Fruit fly (Drosophila melanogaster) Kc167 (cell line): ENCODE data around the gene wus.

Experiments used
- Myc ChIP-seq: fragments of >200 bp; optimal IDR thresholded peaks from 2 replicates; lab custom pipeline; 2017; ENCODE audit warnings: missing external identifiers
- Sin3A ChIP-seq: fragments of >200 bp; optimal IDR thresholded peaks from 2 replicates; lab custom pipeline; 2018; ENCODE audit warnings: missing external identifiers
- h ChIP-seq: fragments of >200 bp; optimal IDR thresholded peaks from 3 replicates; lab custom pipeline; 2018; ENCODE audit warnings: missing external identifiers
- insv ChIP-seq: fragments of >200 bp; optimal IDR thresholded peaks from 3 replicates; lab custom pipeline; 2018; ENCODE audit warnings: missing external identifiers
- psq ChIP-seq: fragments of >200 bp; optimal IDR thresholded peaks from 2 replicates; lab custom pipeline; 2017; ENCODE audit warnings: missing external identifiers
- ttk ChIP-seq: sonication (Bioruptor generic); optimal IDR thresholded peaks from 2 replicates; lab custom pipeline; 2017; ENCODE audit warnings: missing external identifiers

The wus gene

dm6 chrX:16934430-16934829 lies 6.2 kb downstream of the wus start:
- TF ChIP-seq ttk, result no peak
- TF ChIP-seq psq (lab: Kevin White, UChicago), result no peak
- TF ChIP-seq insv, result no peak
- no peak for TF ChIP-seq Sin3A (lab: Kevin White, UChicago)
- TF ChIP-seq Myc (lab: Kevin White, UChicago), result no peak
- TF ChIP-seq h, result no peak

- TF ChIP-seq psq (lab: Kevin White, UChicago) (no peak), h (no peak), ttk (no peak)
Observed at dm6 chrX:16932820-16933386, 7.8 kb downstream of the wus start.

dm6 chrX:16931994-16932819 lies 8.5 kb downstream of the wus start:
- TF ChIP-seq h (no peak), Sin3A (lab: Kevin White, UChicago) (no peak), ttk (no peak), psq (lab: Kevin White, UChicago) (no peak), Myc (lab: Kevin White, UChicago) (no peak), insv (no peak)

- TF ChIP-seq insv (no peak), Myc (lab: Kevin White, UChicago) (no peak), h (no peak), psq (lab: Kevin White, UChicago) (no peak), ttk (no peak), Sin3A (lab: Kevin White, UChicago) (no peak)
Observed at dm6 chrX:16930465-16931286, 10.0 kb downstream of the wus start.

- TF ChIP-seq h (no peak), Sin3A (lab: Kevin White, UChicago) (no peak), Myc (lab: Kevin White, UChicago) (no peak), insv (no peak), psq (lab: Kevin White, UChicago) (no peak), ttk (no peak)
Observed at dm6 chrX:16926726-16927125, 13.9 kb downstream of the wus start.

DNA sequence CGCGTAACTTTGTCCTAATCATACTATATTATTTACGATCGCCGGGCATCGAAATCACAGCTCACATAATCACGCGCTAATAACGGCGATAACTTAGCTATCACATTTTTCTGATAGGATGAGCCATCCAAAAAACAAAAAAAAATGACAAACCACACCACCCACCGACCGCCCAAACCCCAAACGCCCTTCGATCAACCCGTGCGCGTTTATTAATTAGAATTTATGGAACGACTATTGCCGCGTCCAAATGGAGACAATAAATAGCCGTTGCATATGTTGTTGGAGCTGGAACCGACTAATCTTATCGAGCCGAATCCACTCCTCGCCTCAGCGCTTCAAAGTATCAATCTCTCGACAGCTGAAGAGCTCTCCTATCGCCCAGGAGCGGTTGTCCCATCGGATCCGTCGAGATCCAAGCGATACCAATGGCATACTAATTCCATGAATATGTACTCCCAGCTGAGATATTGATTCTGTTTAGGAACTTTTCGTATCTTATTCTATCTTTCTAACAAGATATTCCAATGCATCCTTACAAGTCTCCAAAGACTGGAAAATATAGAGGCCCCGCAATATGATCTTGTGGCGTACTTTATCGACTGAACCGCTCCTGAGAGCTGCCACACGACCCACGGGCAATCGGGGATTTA lies 16.5 kb downstream of the wus start:
- no peak for TF ChIP-seq ttk
- no peak for TF ChIP-seq Myc (lab: Kevin White, UChicago)
- no peak for TF ChIP-seq insv
- TF ChIP-seq h, result no peak
- no peak for TF ChIP-seq psq (lab: Kevin White, UChicago)
- no peak for TF ChIP-seq Sin3A (lab: Kevin White, UChicago)

- TF ChIP-seq psq (lab: Kevin White, UChicago) (no peak), Sin3A (lab: Kevin White, UChicago) (no peak), insv (no peak), ttk (no peak), h (no peak), Myc (lab: Kevin White, UChicago) (no peak)
Observed at dm6 chrX:16923503-16923902, 17.2 kb downstream of the wus start.

DNA sequence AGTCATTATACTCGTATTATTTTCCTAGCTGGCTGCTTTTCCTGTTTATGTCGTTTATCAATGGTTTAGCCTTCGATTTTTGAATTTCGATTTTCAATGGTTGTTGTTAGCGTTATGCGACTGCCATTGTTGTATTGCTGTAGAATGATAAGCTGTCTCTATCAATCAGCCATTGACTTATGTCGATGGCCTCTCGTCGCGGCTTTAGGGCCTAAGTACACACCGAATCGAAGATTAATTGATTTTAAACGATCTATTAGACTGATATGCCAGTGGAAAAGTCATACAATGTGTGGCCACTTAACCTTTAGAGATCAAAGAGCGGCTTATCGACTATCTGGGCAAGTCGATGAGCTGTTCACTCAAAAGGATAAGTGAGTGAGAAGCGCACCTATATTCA lies 18.0 kb downstream of the wus start:
- TF ChIP-seq ttk (no peak), Myc (lab: Kevin White, UChicago) (no peak)

DNA sequence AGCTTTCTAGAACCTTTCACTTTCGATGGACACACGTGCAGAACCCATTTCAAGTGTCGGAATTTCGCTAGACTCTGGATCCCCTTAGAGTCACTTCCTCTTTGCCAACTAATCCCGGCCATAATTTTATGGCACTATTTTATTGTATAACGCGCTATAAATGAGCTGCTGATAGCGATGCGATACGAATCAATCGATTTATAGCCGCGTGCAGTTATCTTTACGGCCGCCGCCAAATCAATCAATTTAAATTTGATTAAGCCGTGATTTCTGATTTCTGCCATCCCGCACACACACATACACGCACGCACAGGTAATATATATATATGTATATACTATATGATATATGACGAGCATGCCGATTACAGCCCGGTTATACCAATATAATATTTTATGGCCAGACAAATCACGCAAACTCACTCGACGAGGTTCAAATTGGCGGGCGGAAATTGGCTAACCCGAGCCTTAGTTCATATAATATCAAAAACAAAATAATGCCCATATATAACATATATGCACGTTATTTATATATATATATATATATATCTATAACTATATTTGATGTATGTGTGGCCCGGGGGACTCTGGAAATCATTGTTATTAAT lies 19.9 kb downstream of the wus start:
- no peak for TF ChIP-seq h
- no peak for TF ChIP-seq Myc (lab: Kevin White, UChicago)
- TF ChIP-seq ttk, result no peak
- TF ChIP-seq insv, result no peak
- no peak for TF ChIP-seq psq (lab: Kevin White, UChicago)
- no peak for TF ChIP-seq Sin3A (lab: Kevin White, UChicago)

dm6 chrX:16918767-16919336 lies 21.8 kb downstream of the wus start:
- TF ChIP-seq psq (lab: Kevin White, UChicago), result no peak
- no peak for TF ChIP-seq h
- TF ChIP-seq Sin3A (lab: Kevin White, UChicago), result no peak
- TF ChIP-seq Myc (lab: Kevin White, UChicago), result no peak
- TF ChIP-seq insv, result no peak
- TF ChIP-seq ttk, result no peak

dm6 chrX:16917462-16917861 lies 23.2 kb downstream of the wus start:
- no peak for TF ChIP-seq ttk
- TF ChIP-seq Myc (lab: Kevin White, UChicago), result no peak
- TF ChIP-seq h, result no peak
- TF ChIP-seq psq (lab: Kevin White, UChicago), result no peak
- no peak for TF ChIP-seq insv
- TF ChIP-seq Sin3A (lab: Kevin White, UChicago), result no peak
